Worm (Caenorhabditis elegans) whole organism, late embryonic: ENCODE results near the gene fmo-4.

ENCODE experiments used
- K02D7.2 ChIP-seq: sonication (generic microtip); optimal IDR thresholded peaks from 2 replicates; lab custom pipeline; 2017; ENCODE audit warnings: mild to moderate bottlenecking, missing genetic modification characterization, missing compliant biosample characterization
- K09A11.1 ChIP-seq: sonication (generic microtip); optimal IDR thresholded peaks from 2 replicates; lab custom pipeline; 2017; ENCODE audit warnings: antibody characterized with exemption, mild to moderate bottlenecking, missing genetic modification characterization, missing compliant biosample characterization; ENCODE audit not compliant: insufficient read depth
- T23F11.4 ChIP-seq: fragments of 200-800 bp; sonication (Bioruptor generic); optimal IDR thresholded peaks from 2 replicates; lab custom pipeline; 2018; ENCODE audit warnings: mild to moderate bottlenecking, missing genetic modification characterization, missing compliant biosample characterization
- Y22D7AL.16 ChIP-seq: sonication (generic microtip); optimal IDR thresholded peaks from 2 replicates; lab custom pipeline; 2016; ENCODE audit warnings: missing genetic modification characterization, missing compliant biosample characterization
- ahr-1 ChIP-seq: sonication (generic microtip); optimal IDR thresholded peaks from 2 replicates; lab custom pipeline; 2016; ENCODE audit warnings: missing genetic modification characterization, missing compliant biosample characterization
- ama-1 ChIP-seq: fragments of 150-350 bp; optimal IDR thresholded peaks from 2 replicates; lab custom pipeline; 2014
- ceh-2 ChIP-seq: sonication (generic microtip); optimal IDR thresholded peaks from 2 replicates; lab custom pipeline; 2016; ENCODE audit warnings: missing genotype, missing genetic modification characterization, missing compliant biosample characterization
- ceh-22 ChIP-seq: sonication (generic microtip); optimal IDR thresholded peaks from 2 replicates; lab custom pipeline; 2017; ENCODE audit warnings: missing biosample characterization, missing genetic modification characterization
- ceh-45 ChIP-seq: fragments of 200-800 bp; sonication (Bioruptor generic); IDR thresholded peaks from 2 replicates; pipeline ENCODE4 v1.3.6; 2022; ENCODE audit warnings: missing genetic modification reagents, missing genetic modification characterization, missing compliant biosample characterization
- ceh-48 ChIP-seq: sonication (generic microtip); optimal IDR thresholded peaks from 2 replicates; lab custom pipeline; 2016; ENCODE audit warnings: missing genetic modification characterization, inconsistent platforms, missing compliant biosample characterization
- ceh-9 ChIP-seq: sonication (generic microtip); optimal IDR thresholded peaks from 2 replicates; lab custom pipeline; 2016; ENCODE audit warnings: mild to moderate bottlenecking, missing genetic modification characterization, inconsistent platforms, missing compliant biosample characterization
- elt-2 ChIP-seq: sonication (generic microtip); optimal IDR thresholded peaks from 2 replicates; lab custom pipeline; 2016; ENCODE audit warnings: missing genetic modification reagents, missing genetic modification characterization, missing compliant biosample characterization
- ets-4 ChIP-seq: sonication (generic microtip); optimal IDR thresholded peaks from 2 replicates; lab custom pipeline; 2016; ENCODE audit warnings: missing genetic modification characterization, missing compliant biosample characterization
- fax-1 ChIP-seq: sonication (generic microtip); optimal IDR thresholded peaks from 2 replicates; lab custom pipeline; 2016; ENCODE audit warnings: missing genotype, missing genetic modification characterization, missing compliant biosample characterization
- fkh-10 ChIP-seq: fragments of 150-350 bp; optimal IDR thresholded peaks from 2 replicates; lab custom pipeline; 2014; ENCODE audit warnings: missing biosample characterization, missing genetic modification reagents, missing genetic modification characterization
- gmeb-2 ChIP-seq: sonication (generic microtip); optimal IDR thresholded peaks from 2 replicates; lab custom pipeline; 2016; ENCODE audit warnings: missing genetic modification characterization, inconsistent platforms, missing compliant biosample characterization
- hlh-13 ChIP-seq: fragments of 200-800 bp; sonication (Bioruptor generic); optimal IDR thresholded peaks from 2 replicates; lab custom pipeline; 2018; ENCODE audit warnings: mild to moderate bottlenecking, missing genetic modification characterization, missing compliant biosample characterization
- hlh-15 ChIP-seq: sonication (generic microtip); optimal IDR thresholded peaks from 2 replicates; lab custom pipeline; 2016; ENCODE audit warnings: missing genetic modification characterization, missing compliant biosample characterization
- hlh-6 ChIP-seq: sonication (generic microtip); optimal IDR thresholded peaks from 2 replicates; lab custom pipeline; 2016; ENCODE audit warnings: missing genotype, missing genetic modification characterization, missing compliant biosample characterization
- madf-2 ChIP-seq: sonication (generic microtip); optimal IDR thresholded peaks from 2 replicates; lab custom pipeline; 2017; ENCODE audit warnings: missing genetic modification characterization, missing compliant biosample characterization
- nfya-1 ChIP-seq: sonication (generic microtip); optimal IDR thresholded peaks from 2 replicates; lab custom pipeline; 2017; ENCODE audit warnings: missing genetic modification characterization, mild to moderate bottlenecking, missing compliant biosample characterization, antibody characterized with exemption, moderate library complexity
- nhr-11 ChIP-seq: fragments of 150-350 bp; optimal IDR thresholded peaks from 2 replicates; lab custom pipeline; 2014; ENCODE audit warnings: missing biosample characterization, missing genetic modification characterization
- pax-1 ChIP-seq: fragments of 150-350 bp; optimal IDR thresholded peaks from 2 replicates; lab custom pipeline; 2014; ENCODE audit warnings: missing biosample characterization, missing genetic modification characterization
- pha-2 ChIP-seq: sonication (generic microtip); optimal IDR thresholded peaks from 2 replicates; lab custom pipeline; 2017; ENCODE audit warnings: mild to moderate bottlenecking, missing genetic modification characterization, missing compliant biosample characterization
- pha-4 ChIP-seq: fragments of 150-350 bp; optimal IDR thresholded peaks from 2 replicates; lab custom pipeline; 2018; ENCODE audit warnings: missing biosample characterization, missing genetic modification reagents, missing genetic modification characterization
- pqm-1 ChIP-seq: sonication (generic microtip); optimal IDR thresholded peaks from 2 replicates; lab custom pipeline; 2016; ENCODE audit warnings: missing genetic modification characterization, missing compliant biosample characterization
- pros-1 ChIP-seq: fragments of 150-350 bp; optimal IDR thresholded peaks from 2 replicates; lab custom pipeline; 2014; ENCODE audit warnings: missing biosample characterization, missing genetic modification reagents, missing genetic modification characterization
- ref-2 ChIP-seq: sonication (generic microtip); optimal IDR thresholded peaks from 2 replicates; lab custom pipeline; 2016; ENCODE audit warnings: missing genetic modification characterization, missing compliant biosample characterization
- sdc-2 ChIP-seq: sonication (generic microtip); optimal IDR thresholded peaks from 2 replicates; lab custom pipeline; 2016; ENCODE audit warnings: missing genotype, missing genetic modification characterization, missing compliant biosample characterization
- sox-4 ChIP-seq: sonication (generic microtip); optimal IDR thresholded peaks from 2 replicates; lab custom pipeline; 2017; ENCODE audit warnings: mild to moderate bottlenecking, missing genetic modification characterization, inconsistent platforms, missing compliant biosample characterization
- syd-9 ChIP-seq: sonication (generic microtip); optimal IDR thresholded peaks from 2 replicates; lab custom pipeline; 2016; ENCODE audit warnings: mild to moderate bottlenecking, missing genetic modification characterization, moderate library complexity, missing compliant biosample characterization
- tbx-2 ChIP-seq: sonication (generic microtip); optimal IDR thresholded peaks from 2 replicates; lab custom pipeline; 2016; ENCODE audit warnings: missing genetic modification characterization, missing compliant biosample characterization
- ttx-3 ChIP-seq: sonication (generic microtip); optimal IDR thresholded peaks from 2 replicates; lab custom pipeline; 2016; ENCODE audit warnings: missing genetic modification reagents, missing genetic modification characterization, missing compliant biosample characterization
- unc-3 ChIP-seq, 2 experiments: fragments of 200-800 bp in 1 of 2; sonication (Bioruptor generic) in 1 of 2; sonication (generic microtip) in 1 of 2; conservative IDR thresholded peaks in 1 of 2; optimal IDR thresholded peaks in 1 of 2; 2 replicates each; pipeline versions ENCODE4 v1.3.6 to Lab custom; 2016 to 2022; ENCODE audit warnings: missing compliant biosample characterization in 2 of 2, missing genetic modification characterization in 2 of 2, missing genetic modification reagents in 1 of 2
- unc-42 ChIP-seq: sonication (generic microtip); optimal IDR thresholded peaks from 2 replicates; lab custom pipeline; 2016; ENCODE audit warnings: missing genotype, missing genetic modification characterization, missing compliant biosample characterization
- unc-86 ChIP-seq: sonication (generic microtip); optimal IDR thresholded peaks from 2 replicates; lab custom pipeline; 2016; ENCODE audit warnings: missing genetic modification characterization, missing compliant biosample characterization
- zip-5 ChIP-seq: sonication (generic microtip); optimal IDR thresholded peaks from 2 replicates; lab custom pipeline; 2016; ENCODE audit warnings: missing genetic modification characterization, missing compliant biosample characterization

The fmo-4 gene

ce11 chrV:13647185-13647584, 40.7 kb upstream of the fmo-4 start:
- TF ChIP-seq ceh-2 = no peak
- no peak for TF ChIP-seq madf-2 (tag; lab: Kevin White, UChicago)
- TF ChIP-seq ahr-1 (tag; lab: Kevin White, UChicago) = no peak
- TF ChIP-seq ref-2 (tag; lab: Kevin White, UChicago) = no peak

- TF ChIP-seq pha-2 (tag; lab: Kevin White, UChicago) (peak; percentile 31), nhr-11 (tag; lab: Kevin White, UChicago) (no peak), ets-4 (no peak), ttx-3 (tag; lab: Kevin White, UChicago) (no peak), unc-3 (GFP tag; conservative IDR thresholded peaks at IDR 0.05; lab: Robert Waterston, UW) (no peak), unc-3 (tag; optimal IDR thresholded peaks at IDR 0.05; lab: Kevin White, UChicago) (no peak), sdc-2 (tag; lab: Kevin White, UChicago) (no peak), ceh-9 (tag; lab: Kevin White, UChicago) (no peak), hlh-13 (GFP tag; lab: Kevin White, UChicago) (no peak), ref-2 (tag; lab: Kevin White, UChicago) (no peak), gmeb-2 (tag; lab: Kevin White, UChicago) (peak; percentile 60), K02D7.2 (tag; lab: Kevin White, UChicago) (peak; percentile 68), sox-4 (peak; percentile 40), fax-1 (tag; lab: Kevin White, UChicago) (no peak), K09A11.1 (no peak), hlh-15 (tag; lab: Kevin White, UChicago) (no peak), ama-1 (lab: Kevin White, UChicago) (no peak), pros-1 (tag; lab: Kevin White, UChicago) (no peak), unc-42 (tag; lab: Kevin White, UChicago) (no peak), fkh-10 (GFP tag; lab: Kevin White, UChicago) (no peak), nfya-1 (no peak), hlh-6 (no peak), zip-5 (tag; lab: Kevin White, UChicago) (no peak), T23F11.4 (GFP tag; lab: Kevin White, UChicago) (no peak), unc-86 (tag; lab: Kevin White, UChicago) (no peak), elt-2 (tag; lab: Kevin White, UChicago) (no peak), ceh-48 (tag; lab: Kevin White, UChicago) (peak; percentile 1), tbx-2 (tag; lab: Kevin White, UChicago) (no peak), pha-4 (tag; lab: Kevin White, UChicago) (no peak), ceh-45 (GFP tag; lab: Robert Waterston, UW) (0 out of 2 replicates have a peak, but pooled peaks have one; percentile 30), Y22D7AL.16 (tag; lab: Kevin White, UChicago) (no peak)
These were observed 39.5 kb upstream of the fmo-4 start for ce11 chrV:13645848-13646578.

ce11 chrV:13638040-13638439, 31.5 kb upstream of the fmo-4 start:
- no peak for TF ChIP-seq fax-1 (tag; lab: Kevin White, UChicago)
- no peak for TF ChIP-seq ttx-3 (tag; lab: Kevin White, UChicago)
- TF ChIP-seq unc-42 (tag; lab: Kevin White, UChicago) = no peak
- TF ChIP-seq elt-2 (tag; lab: Kevin White, UChicago) = peak; percentile 75
- TF ChIP-seq, all 69 proteins: peak for 1

- TF ChIP-seq sdc-2 (tag; lab: Kevin White, UChicago) (no peak), ceh-22 (tag; lab: Kevin White, UChicago) (no peak), pax-1 (tag; lab: Kevin White, UChicago) (no peak), pqm-1 (tag; lab: Kevin White, UChicago) (no peak), syd-9 (no peak)
These were observed 29.9 kb upstream of the fmo-4 start for ce11 chrV:13636411-13636810.
